Worm (Caenorhabditis elegans): Measurements from ENCODE around the gene bmk-1.

bmk-1 gene

ce11 chrV:14482728-14483210 is 26.0 kb upstream of the bmk-1 start, which contains the start of gene R02D5.3:
TSS of gene R02D5.3 (plus strand) at chrV:14483160.
- no peak for TF ChIP-seq madf-5 (GFP tag; IDR thresholded peaks at IDR 0.05)
- TF ChIP-seq ztf-7 (tag; optimal IDR thresholded peaks at IDR 0.05), result no peak
- no peak for TF ChIP-seq F26F4.8 (GFP tag; conservative IDR thresholded peaks at IDR 0.05)
- TF ChIP-seq fos-1 (tag; optimal IDR thresholded peaks at IDR 0.05), result no peak
- TF ChIP-seq duxl-1 (tag; optimal IDR thresholded peaks at IDR 0.05; ENCODE audit: poor library complexity), result no peak
- peak; percentile 52 for TF ChIP-seq dve-1 (tag; optimal IDR thresholded peaks at IDR 0.05; ENCODE audit: insufficient read depth)
- no peak for TF ChIP-seq ceh-28 (tag; optimal IDR thresholded peaks at IDR 0.05)
- no peak for TF ChIP-seq hif-1 (tag; optimal IDR thresholded peaks at IDR 0.05)
- TF ChIP-seq unc-62 (GFP tag; optimal IDR thresholded peaks at IDR 0.05 in 1 of 2), result no peak
- TF ChIP-seq unc-62 (tag; optimal IDR thresholded peaks at IDR 0.05), result no peak
- no peak for TF ChIP-seq lin-15B (tag; optimal IDR thresholded peaks at IDR 0.05)
- peak; percentile 90 for TF ChIP-seq nhr-28 (tag; optimal IDR thresholded peaks at IDR 0.05)
- no peak for TF ChIP-seq nhr-76 (tag; optimal IDR thresholded peaks at IDR 0.05)
- TF ChIP-seq lin-13 (GFP tag; optimal IDR thresholded peaks at IDR 0.05), result no peak
- no peak for TF ChIP-seq zip-11 (GFP tag; IDR thresholded peaks at IDR 0.05)
- no peak for TF ChIP-seq ces-1 (GFP tag; optimal IDR thresholded peaks at IDR 0.05)
- no peak for TF ChIP-seq madf-9 (GFP tag; conservative IDR thresholded peaks at IDR 0.05)
- no peak for TF ChIP-seq zfp-2 (tag; optimal IDR thresholded peaks at IDR 0.05)
- TF ChIP-seq zip-2 (tag; optimal IDR thresholded peaks at IDR 0.05), result no peak
- no peak for TF ChIP-seq zag-1 (tag; optimal IDR thresholded peaks at IDR 0.05)
- TF ChIP-seq daf-16 (GFP tag; optimal IDR thresholded peaks at IDR 0.05), result no peak
- peak; percentile 32 for TF ChIP-seq daf-16 (tag; optimal IDR thresholded peaks at IDR 0.05)
- TF ChIP-seq dmd-8 (GFP tag; IDR thresholded peaks at IDR 0.05), result no peak
- no peak for TF ChIP-seq nhr-111 (GFP tag; optimal IDR thresholded peaks at IDR 0.05)
- no peak for TF ChIP-seq R02D3.7 (tag; optimal IDR thresholded peaks at IDR 0.05)
- TF ChIP-seq ceh-44 (GFP tag; IDR thresholded peaks at IDR 0.05), result no peak
- no peak for TF ChIP-seq ceh-62 (tag; optimal IDR thresholded peaks at IDR 0.05)
- TF ChIP-seq nhr-25 (tag; optimal IDR thresholded peaks at IDR 0.05; ENCODE audit: borderline replicate concordance, insufficient read depth), result no peak
- TF ChIP-seq arid-1 (GFP tag; conservative IDR thresholded peaks at IDR 0.05), result no peak
- TF ChIP-seq daf-8 (GFP tag; IDR thresholded peaks at IDR 0.05), result no peak
- TF ChIP-seq pqm-1 (tag; optimal IDR thresholded peaks at IDR 0.05), result peak; percentile 38
- no peak for TF ChIP-seq F49E8.2 (tag; optimal IDR thresholded peaks at IDR 0.05; ENCODE audit: borderline replicate concordance)
- no peak for TF ChIP-seq lin-39 (tag; optimal IDR thresholded peaks at IDR 0.05)
- no peak for TF ChIP-seq ctbp-1 (GFP tag; IDR thresholded peaks at IDR 0.05)
- no peak for TF ChIP-seq mxl-2 (GFP tag; conservative IDR thresholded peaks at IDR 0.05)
- no peak for TF ChIP-seq mdt-29 (GFP tag; IDR thresholded peaks at IDR 0.05)
- no peak for TF ChIP-seq nhr-102 (tag; optimal IDR thresholded peaks at IDR 0.05)
- no peak for TF ChIP-seq dmd-9 (GFP tag; IDR thresholded peaks at IDR 0.05)
- TF ChIP-seq saeg-2 (GFP tag; IDR thresholded peaks at IDR 0.05), result no peak
- TF ChIP-seq ceh-32 (tag; optimal IDR thresholded peaks at IDR 0.05; ENCODE audit: poor library complexity), result no peak
- TF ChIP-seq F10B5.3 (tag; optimal IDR thresholded peaks at IDR 0.05), result no peak
- TF ChIP-seq T20F7.1 (GFP tag; optimal IDR thresholded peaks at IDR 0.05), result no peak
- TF ChIP-seq dmd-6 (GFP tag; IDR thresholded peaks at IDR 0.05), result peak; percentile 32; the same call in 1 of the 2 replicates

DNA sequence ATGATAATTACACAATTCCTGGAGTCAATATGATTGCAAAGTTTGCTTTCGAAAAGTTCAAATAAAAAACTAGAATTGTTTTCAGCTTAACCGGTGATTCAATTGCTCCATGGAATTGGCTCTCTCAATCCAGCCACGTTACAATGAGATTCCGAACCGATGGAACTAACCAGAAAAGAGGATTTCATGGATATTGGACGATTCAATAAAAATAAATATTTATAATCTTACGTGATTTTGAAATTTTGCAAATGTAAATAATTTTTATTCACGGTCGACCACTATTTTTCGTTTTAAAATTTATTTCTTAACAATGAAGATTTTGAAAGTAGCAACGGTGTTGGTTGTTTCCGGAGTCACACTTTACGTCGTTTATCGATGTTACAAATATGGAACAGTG is 25.2 kb upstream of the bmk-1 start, which contains the start of gene R02D5.10:
R02D5.10 (plus strand) TSS at position 301 of the 400 bp plus-strand sequence.
- TF ChIP-seq aly-2 (tag; optimal IDR thresholded peaks at IDR 0.05), result no peak
- TF ChIP-seq spr-3 (GFP tag; optimal IDR thresholded peaks at IDR 0.05), result no peak
- TF ChIP-seq fos-1 (tag; optimal IDR thresholded peaks at IDR 0.05), result no peak
- TF ChIP-seq lir-3 (tag; optimal IDR thresholded peaks at IDR 0.05), result no peak
- TF ChIP-seq mxl-2 (GFP tag; conservative IDR thresholded peaks at IDR 0.05), result no peak
- no peak for TF ChIP-seq nhr-28 (tag; optimal IDR thresholded peaks at IDR 0.05)
- no peak for TF ChIP-seq nhr-42 (GFP tag; IDR thresholded peaks at IDR 0.05)
- TF ChIP-seq hif-1 (tag; optimal IDR thresholded peaks at IDR 0.05), result no peak
- TF ChIP-seq php-3 (GFP tag; IDR thresholded peaks at IDR 0.05), result no peak
- no peak for TF ChIP-seq ztf-7 (tag; optimal IDR thresholded peaks at IDR 0.05)
- no peak for TF ChIP-seq ceh-28 (tag; optimal IDR thresholded peaks at IDR 0.05)
- TF ChIP-seq vab-7 (GFP tag; IDR thresholded peaks at IDR 0.05), result no peak
- no peak for TF ChIP-seq nhr-237 (tag; optimal IDR thresholded peaks at IDR 0.05)
- TF ChIP-seq gei-8 (GFP tag; optimal IDR thresholded peaks at IDR 0.05), result no peak
- TF ChIP-seq jun-1 (tag; optimal IDR thresholded peaks at IDR 0.05), result no peak

Measured in whole organism, L4 larva.